Fruit fly (Drosophila melanogaster): ENCODE measurements around the gene CG13073.

CG13073 gene

dm6 chr3L:16193851-16194709, 23.0 kb downstream of the CG13073 start:
- peak; percentile 65; the same call in 1 of the 2 replicates for TF ChIP-seq CG32121 (GFP tag; IDR thresholded peaks at IDR 0.05)
- peak; percentile 46 for TF ChIP-seq CG9948 (tag; optimal IDR thresholded peaks at IDR 0.05)
- peak; percentile 63 for TF ChIP-seq CG8159 (tag; optimal IDR thresholded peaks at IDR 0.05)
- peak; percentile 54 for TF ChIP-seq CG8301 (tag; optimal IDR thresholded peaks at IDR 0.05)
- peak; percentile 42; the same call in 1 of the 2 replicates for TF ChIP-seq Ets98B (GFP tag; IDR thresholded peaks at IDR 0.05)
- TF ChIP-seq CG12605 (GFP tag; IDR thresholded peaks at IDR 0.05), result peak; percentile 78
- peak; percentile 70; the same call in 2 of the 3 replicates for TF ChIP-seq fd96Ca (GFP tag; IDR thresholded peaks at IDR 0.05)
- peak; percentile 68 for TF ChIP-seq CG14655 (GFP tag; optimal IDR thresholded peaks at IDR 0.05)
- TF ChIP-seq CG10348 (GFP tag; IDR thresholded peaks at IDR 0.05), result no peak
- peak; percentile 82 for TF ChIP-seq Snoo (tag; optimal IDR thresholded peaks at IDR 0.05)
- peak; percentile 35 for TF ChIP-seq D1 (tag; optimal IDR thresholded peaks at IDR 0.05)
- peak; percentile 87 for TF ChIP-seq gl (tag; optimal IDR thresholded peaks at IDR 0.05)
- peak; percentile 77 for TF ChIP-seq Pif1A (GFP tag; optimal IDR thresholded peaks at IDR 0.05)
- TF ChIP-seq rn (GFP tag; IDR thresholded peaks at IDR 0.05), result no peak
- TF ChIP-seq CG13204 (GFP tag; optimal IDR thresholded peaks at IDR 0.05), result peak; percentile 91
- peak; percentile 80 for TF ChIP-seq CG4496 (GFP tag; IDR thresholded peaks at IDR 0.05)
- TF ChIP-seq CG34367 (tag; optimal IDR thresholded peaks at IDR 0.05), result peak; percentile 65
- peak; percentile 52 for TF ChIP-seq CG17806 (tag; optimal IDR thresholded peaks at IDR 0.05)
- peak; percentile 86 for TF ChIP-seq EcR (GFP tag; optimal IDR thresholded peaks at IDR 0.05)
- peak; percentile 80 for TF ChIP-seq Pif1B (GFP tag; optimal IDR thresholded peaks at IDR 0.05)
- TF ChIP-seq CG15710 (tag; optimal IDR thresholded peaks at IDR 0.05), result peak; percentile 61

dm6 chr3L:16192561-16193355, 24.3 kb downstream of the CG13073 start:
- TF ChIP-seq CG8159 (tag; optimal IDR thresholded peaks at IDR 0.05), result no peak
- TF ChIP-seq CG4496 (GFP tag; IDR thresholded peaks at IDR 0.05), result no peak
- no peak for TF ChIP-seq CG15710 (tag; optimal IDR thresholded peaks at IDR 0.05)
- TF ChIP-seq CG13204 (GFP tag; optimal IDR thresholded peaks at IDR 0.05), result peak; percentile 20

dm6 chr3L:16190885-16191284, 26.2 kb downstream of the CG13073 start:
- no peak for TF ChIP-seq Ets98B (GFP tag; IDR thresholded peaks at IDR 0.05)
- no peak for TF ChIP-seq CG14655 (GFP tag; optimal IDR thresholded peaks at IDR 0.05)
- no peak for TF ChIP-seq CG8159 (tag; optimal IDR thresholded peaks at IDR 0.05)
- TF ChIP-seq CG10348 (GFP tag; IDR thresholded peaks at IDR 0.05), result no peak
- peak; percentile 48 for TF ChIP-seq gl (tag; optimal IDR thresholded peaks at IDR 0.05)
- TF ChIP-seq rn (GFP tag; IDR thresholded peaks at IDR 0.05), result 0 out of 2 replicates have a peak, but pooled peaks have one; percentile 13
- peak; percentile 39 for TF ChIP-seq Snoo (tag; optimal IDR thresholded peaks at IDR 0.05)
- TF ChIP-seq CG8301 (tag; optimal IDR thresholded peaks at IDR 0.05), result no peak
- TF ChIP-seq CG12605 (GFP tag; IDR thresholded peaks at IDR 0.05), result no peak
- no peak for TF ChIP-seq CG15710 (tag; optimal IDR thresholded peaks at IDR 0.05)
- TF ChIP-seq CG9948 (tag; optimal IDR thresholded peaks at IDR 0.05), result no peak
- peak; percentile 60; the same call in 1 of the 3 replicates for TF ChIP-seq fd96Ca (GFP tag; IDR thresholded peaks at IDR 0.05)
- peak; percentile 86 for TF ChIP-seq CG13204 (GFP tag; optimal IDR thresholded peaks at IDR 0.05)
- 0 out of 2 replicates have a peak, but pooled peaks have one; percentile 37 for TF ChIP-seq CG32121 (GFP tag; IDR thresholded peaks at IDR 0.05)
- TF ChIP-seq EcR (GFP tag; optimal IDR thresholded peaks at IDR 0.05), result peak; percentile 38
- TF ChIP-seq Pif1B (GFP tag; optimal IDR thresholded peaks at IDR 0.05), result peak; percentile 39
- peak; percentile 29 for TF ChIP-seq Pif1A (GFP tag; optimal IDR thresholded peaks at IDR 0.05)
- TF ChIP-seq D1 (tag; optimal IDR thresholded peaks at IDR 0.05), result no peak
- no peak for TF ChIP-seq CG17806 (tag; optimal IDR thresholded peaks at IDR 0.05)
- 0 out of 3 replicates have a peak, but pooled peaks have one; percentile 30 for TF ChIP-seq CG4496 (GFP tag; IDR thresholded peaks at IDR 0.05)
- no peak for TF ChIP-seq CG34367 (tag; optimal IDR thresholded peaks at IDR 0.05)

dm6 chr3L:16189925-16190231, 27.2 kb downstream of the CG13073 start:
- peak; percentile 33 for TF ChIP-seq EcR (GFP tag; optimal IDR thresholded peaks at IDR 0.05)
- peak; percentile 81 for TF ChIP-seq CG13204 (GFP tag; optimal IDR thresholded peaks at IDR 0.05)
- TF ChIP-seq fd96Ca (GFP tag; IDR thresholded peaks at IDR 0.05), result 0 out of 3 replicates have a peak, but pooled peaks have one; percentile 15
- TF ChIP-seq Snoo (tag; optimal IDR thresholded peaks at IDR 0.05), result peak; percentile 31
- TF ChIP-seq CG8301 (tag; optimal IDR thresholded peaks at IDR 0.05), result no peak

- TF ChIP-seq Pif1B (GFP tag; optimal IDR thresholded peaks at IDR 0.05) (no peak), CG8301 (tag; optimal IDR thresholded peaks at IDR 0.05) (no peak), Snoo (tag; optimal IDR thresholded peaks at IDR 0.05) (peak; percentile 54), Pif1A (GFP tag; optimal IDR thresholded peaks at IDR 0.05) (no peak), fd96Ca (GFP tag; IDR thresholded peaks at IDR 0.05) (no peak), Ets98B (GFP tag; IDR thresholded peaks at IDR 0.05) (no peak), CG13204 (GFP tag; optimal IDR thresholded peaks at IDR 0.05) (peak; percentile 90), CG8159 (tag; optimal IDR thresholded peaks at IDR 0.05) (peak; percentile 64), CG15710 (tag; optimal IDR thresholded peaks at IDR 0.05) (peak; percentile 44), CG10348 (GFP tag; IDR thresholded peaks at IDR 0.05) (no peak), EcR (GFP tag; optimal IDR thresholded peaks at IDR 0.05) (peak; percentile 26), D1 (tag; optimal IDR thresholded peaks at IDR 0.05) (no peak), CG4496 (GFP tag; IDR thresholded peaks at IDR 0.05) (no peak), rn (GFP tag; IDR thresholded peaks at IDR 0.05) (no peak), CG32121 (GFP tag; IDR thresholded peaks at IDR 0.05) (no peak), CG14655 (GFP tag; optimal IDR thresholded peaks at IDR 0.05) (peak; percentile 44), CG9948 (tag; optimal IDR thresholded peaks at IDR 0.05) (peak; percentile 51), CG17806 (tag; optimal IDR thresholded peaks at IDR 0.05) (peak; percentile 57), gl (tag; optimal IDR thresholded peaks at IDR 0.05) (no peak), CG34367 (tag; optimal IDR thresholded peaks at IDR 0.05) (no peak), CG12605 (GFP tag; IDR thresholded peaks at IDR 0.05) (no peak)
Observed at dm6 chr3L:16189058-16189924, 27.8 kb downstream of the CG13073 start.
